Worm (Caenorhabditis elegans): ENCODE results near the gene K08E3.2.

DNA sequence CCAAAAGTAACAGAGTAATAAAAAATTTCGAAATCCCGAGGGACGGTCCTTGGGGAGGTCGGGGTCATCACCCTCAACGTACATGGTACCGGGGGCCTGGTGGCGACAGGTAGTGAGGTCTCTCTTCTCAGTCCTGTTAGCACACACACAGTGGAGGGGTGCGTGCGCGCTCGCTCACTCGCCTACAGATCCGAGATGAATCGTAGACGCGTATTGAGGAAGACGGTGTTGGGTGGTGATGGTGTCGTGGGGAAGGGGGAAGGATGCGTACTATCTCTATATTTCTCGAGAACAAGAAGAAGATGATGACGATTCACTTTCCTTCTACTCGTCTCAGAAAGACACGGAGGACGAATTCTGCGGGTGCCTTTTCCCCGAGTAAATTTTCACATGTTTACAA is 34.7 kb downstream of the K08E3.2 start:
- no peak for TF ChIP-seq cog-1 (tag; optimal IDR thresholded peaks at IDR 0.05)
- no peak for TF ChIP-seq ztf-23 (GFP tag; IDR thresholded peaks at IDR 0.05)
- no peak for TF ChIP-seq ref-1 (GFP tag; conservative IDR thresholded peaks at IDR 0.05)

Measured in whole organism, midembryonic.